ENCODE assay signal across 1 worm cellular context in the genomic region with DNA sequence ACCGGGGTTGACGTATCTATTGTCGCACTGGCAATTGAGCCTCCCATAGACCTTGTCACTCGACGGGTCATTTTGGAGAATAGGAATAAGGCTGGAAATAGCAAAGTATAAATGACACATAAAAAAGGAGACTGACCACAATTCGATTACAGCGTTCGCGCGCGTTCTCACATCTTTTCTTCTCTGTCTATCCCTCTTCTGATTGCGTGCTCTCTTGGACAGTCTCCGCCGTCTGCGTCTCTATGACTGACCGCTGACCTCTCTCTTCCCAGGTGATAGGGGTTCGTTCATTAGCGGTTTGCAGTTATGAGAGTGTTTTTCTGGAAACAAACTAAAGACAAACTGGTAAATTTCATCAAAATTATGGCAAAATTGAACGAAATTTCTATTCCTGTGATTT.
A peak's percentile ranks its signal among the peaks of the same experiment; 100 is the strongest.
TF ChIP-seq lines count a peak whose summit lies in the region.

A gene (minus strand): TSS at position 181 of the 400 bp plus-strand sequence.

TF ChIP-seq in whole organism, L1 larva, 84 proteins besides CTCF, POLR2A, EP300 and RAD21 (continued from another document):
- TF ChIP-seq elt-2 (tag; optimal IDR thresholded peaks at IDR 0.05; lab: Kevin White, UChicago), result no peak
- peak; percentile 57 to 68 for TF ChIP-seq efl-1 (optimal IDR thresholded peaks at IDR 0.05; lab: Kevin White, UChicago)
- TF ChIP-seq efl-1 (GFP tag; optimal IDR thresholded peaks at IDR 0.05 in 1 of 2; lab: Kevin White, UChicago), result peak; percentile 36 to 94
- no peak for TF ChIP-seq egl-13 (tag; optimal IDR thresholded peaks at IDR 0.05; lab: Kevin White, UChicago)
- no peak for TF ChIP-seq fos-1 (tag; optimal IDR thresholded peaks at IDR 0.05; lab: Kevin White, UChicago)
- no peak for TF ChIP-seq lin-15B (tag; optimal IDR thresholded peaks at IDR 0.05; lab: Kevin White, UChicago)
- TF ChIP-seq nhr-20 (tag; optimal IDR thresholded peaks at IDR 0.05; lab: Kevin White, UChicago), result peak; percentile 19
- TF ChIP-seq aha-1 (tag; optimal IDR thresholded peaks at IDR 0.05; lab: Kevin White, UChicago), result no peak
- TF ChIP-seq ztf-4 (tag; optimal IDR thresholded peaks at IDR 0.05; lab: Kevin White, UChicago), result no peak
- TF ChIP-seq rnt-1 (tag; optimal IDR thresholded peaks at IDR 0.05; lab: Kevin White, UChicago), result peak; percentile 50
- TF ChIP-seq irx-1 (tag; optimal IDR thresholded peaks at IDR 0.05; lab: Kevin White, UChicago), result no peak
- TF ChIP-seq snu-23 (GFP tag; optimal IDR thresholded peaks at IDR 0.05; lab: Kevin White, UChicago), result no peak
